Worm (Caenorhabditis elegans) whole organism, L1 larva: Measurements from ENCODE around the gene sru-39.

Experiments used
- C16A3.4 ChIP-seq: fragments of 150-350 bp; optimal IDR thresholded peaks from 2 replicates; lab custom pipeline; 2014; ENCODE audit warnings: missing biosample characterization, missing genetic modification characterization
- F16B12.6 ChIP-seq: fragments of 150-350 bp; optimal IDR thresholded peaks from 2 replicates; lab custom pipeline; 2014; ENCODE audit warnings: missing biosample characterization, missing genetic modification characterization
- Y116A8C.19 ChIP-seq: sonication (generic microtip); optimal IDR thresholded peaks from 2 replicates; lab custom pipeline; 2016; ENCODE audit warnings: missing compliant biosample characterization, missing genetic modification characterization, borderline replicate concordance
- aha-1 ChIP-seq: fragments of 150-350 bp; optimal IDR thresholded peaks from 2 replicates; lab custom pipeline; 2014; ENCODE audit warnings: missing biosample characterization, missing genetic modification characterization
- aly-2 ChIP-seq: fragments of 150-350 bp; optimal IDR thresholded peaks from 2 replicates; lab custom pipeline; 2014; ENCODE audit warnings: missing biosample characterization, missing genetic modification characterization
- blmp-1 ChIP-seq: fragments of 150-350 bp; optimal IDR thresholded peaks from 2 replicates; lab custom pipeline; 2014; ENCODE audit warnings: missing biosample characterization, missing genetic modification characterization
- ceh-63 ChIP-seq: fragments of 200-800 bp; sonication (Bioruptor generic); optimal IDR thresholded peaks from 2 replicates; lab custom pipeline; 2018; ENCODE audit warnings: mild to moderate bottlenecking, missing genetic modification characterization, missing compliant biosample characterization
- ceh-82 ChIP-seq, 3 experiments: fragments of 150-350 bp in 1 of 3; sonication (generic microtip) in 2 of 3; optimal IDR thresholded peaks; 2 replicates each; lab custom pipeline; 2014 to 2017; ENCODE audit warnings: missing biosample characterization in 3 of 3, missing genetic modification characterization in 3 of 3
- ceh-88 ChIP-seq: fragments of 200-800 bp; sonication (Bioruptor generic); IDR thresholded peaks from 2 replicates; pipeline ENCODE4 v1.3.6; 2022; ENCODE audit warnings: missing genetic modification characterization, missing compliant biosample characterization
- ces-1 ChIP-seq: fragments of 150-350 bp; optimal IDR thresholded peaks from 2 replicates; lab custom pipeline; 2014; ENCODE audit warnings: missing biosample characterization, missing genetic modification reagents, missing genetic modification characterization
- dpl-1 ChIP-seq, 3 experiments: fragments of 150-350 bp in 2 of 3; sonication (generic microtip) in 1 of 3; optimal IDR thresholded peaks; 2 replicates each; lab custom pipeline; 2014 to 2017; ENCODE audit warnings: missing biosample characterization in 3 of 3, missing genetic modification characterization in 3 of 3, missing genetic modification reagents in 3 of 3
- dsc-1 ChIP-seq: sonication (generic microtip); optimal IDR thresholded peaks from 2 replicates; lab custom pipeline; 2016; ENCODE audit warnings: mild to moderate bottlenecking, missing genetic modification characterization, missing compliant biosample characterization
- efl-1 ChIP-seq, 4 experiments: fragments of 150-350 bp; optimal IDR thresholded peaks in 3 of 4; peaks in 1 of 4; 1 replicate in 1 of 4; 2 replicates in 3 of 4; lab custom pipeline; 2014; ENCODE audit warnings: missing biosample characterization in 2 of 4, missing genetic modification characterization in 2 of 4, missing genetic modification reagents in 2 of 4
- efl-3 ChIP-seq: fragments of 200-800 bp; sonication (Bioruptor generic); optimal IDR thresholded peaks from 2 replicates; lab custom pipeline; 2018; ENCODE audit warnings: mild to moderate bottlenecking, missing genetic modification characterization, missing compliant biosample characterization
- egl-27 ChIP-seq, 2 experiments: fragments of 150-350 bp in 1 of 2; sonication (generic microtip); optimal IDR thresholded peaks; 3 replicates each; lab custom pipeline; 2017 to 2018; ENCODE audit warnings: missing biosample characterization in 2 of 2, missing genetic modification characterization in 2 of 2, missing genetic modification reagents in 2 of 2
- fkh-10 ChIP-seq: sonication (generic microtip); optimal IDR thresholded peaks from 2 replicates; lab custom pipeline; 2017; ENCODE audit warnings: missing biosample characterization, missing genetic modification reagents, missing genetic modification characterization
- fkh-8 ChIP-seq: sonication (generic microtip); optimal IDR thresholded peaks from 2 replicates; lab custom pipeline; 2016; ENCODE audit warnings: mild to moderate bottlenecking, missing genetic modification characterization, missing compliant biosample characterization
- fos-1 ChIP-seq: fragments of 150-350 bp; optimal IDR thresholded peaks from 2 replicates; lab custom pipeline; 2014; ENCODE audit warnings: missing biosample characterization, missing genetic modification characterization
- grh-1 ChIP-seq: fragments of 200-800 bp; sonication (Bioruptor generic); IDR thresholded peaks from 2 replicates; pipeline ENCODE4 v1.3.6; 2022; ENCODE audit warnings: missing genetic modification reagents, missing genetic modification characterization, missing compliant biosample characterization
- hpl-2 ChIP-seq: fragments of 150-350 bp; optimal IDR thresholded peaks from 2 replicates; lab custom pipeline; 2014; ENCODE audit warnings: missing biosample characterization, missing genetic modification reagents, missing genetic modification characterization
- irx-1 ChIP-seq: sonication (generic microtip); optimal IDR thresholded peaks from 2 replicates; lab custom pipeline; 2016; ENCODE audit warnings: missing genetic modification characterization, missing compliant biosample characterization
- lin-14 ChIP-seq: fragments of 200-800 bp; sonication (Bioruptor generic); optimal IDR thresholded peaks from 2 replicates; lab custom pipeline; 2018; ENCODE audit warnings: mild to moderate bottlenecking, missing genetic modification characterization, moderate library complexity, missing compliant biosample characterization
- lin-35 ChIP-seq, 2 experiments: fragments of 150-350 bp; optimal IDR thresholded peaks; 2 replicates each; lab custom pipeline; 2014; ENCODE audit warnings: missing biosample characterization in 2 of 2, missing genetic modification characterization in 2 of 2, missing genetic modification reagents in 2 of 2
- lin-39 ChIP-seq: fragments of 150-350 bp; optimal IDR thresholded peaks from 2 replicates; lab custom pipeline; 2014; ENCODE audit warnings: missing biosample characterization, missing genetic modification reagents, missing genetic modification characterization
- mab-9 ChIP-seq: fragments of 200-800 bp; sonication (Bioruptor generic); IDR thresholded peaks from 2 replicates; pipeline ENCODE4 v1.3.6; 2022; ENCODE audit warnings: missing genetic modification reagents, missing genetic modification characterization, missing compliant biosample characterization
- mdl-1 ChIP-seq, 2 experiments: fragments of 150-350 bp; optimal IDR thresholded peaks; 2 replicates each; lab custom pipeline; 2014 to 2017; ENCODE audit warnings: missing biosample characterization in 2 of 2, missing genetic modification characterization in 2 of 2, inconsistent platforms in 1 of 2
- mef-2 ChIP-seq: fragments of 150-350 bp; optimal IDR thresholded peaks from 2 replicates; lab custom pipeline; 2014; ENCODE audit warnings: missing biosample characterization, missing genetic modification characterization
- mep-1 ChIP-seq: fragments of 150-350 bp; optimal IDR thresholded peaks from 2 replicates; lab custom pipeline; 2014; ENCODE audit warnings: missing biosample characterization, missing genetic modification characterization
- nhr-11 ChIP-seq: fragments of 150-350 bp; optimal IDR thresholded peaks from 2 replicates; lab custom pipeline; 2014; ENCODE audit warnings: missing biosample characterization, missing genetic modification characterization
- nhr-19 ChIP-seq: fragments of 200-800 bp; sonication (Bioruptor generic); conservative IDR thresholded peaks from 2 replicates; pipeline ENCODE4 v1.3.6; 2022; ENCODE audit warnings: missing genetic modification characterization, missing compliant biosample characterization
- nhr-28 ChIP-seq: fragments of 150-350 bp; optimal IDR thresholded peaks from 2 replicates; lab custom pipeline; 2014; ENCODE audit warnings: missing biosample characterization, missing genetic modification characterization
- nhr-47 ChIP-seq: sonication (generic microtip); optimal IDR thresholded peaks from 2 replicates; lab custom pipeline; 2016; ENCODE audit warnings: mild to moderate bottlenecking, missing genetic modification characterization, moderate library complexity, missing compliant biosample characterization
- nhr-71 ChIP-seq: sonication (generic microtip); optimal IDR thresholded peaks from 2 replicates; lab custom pipeline; 2016; ENCODE audit warnings: mild to moderate bottlenecking, missing genetic modification characterization, moderate library complexity, missing compliant biosample characterization
- pax-3 ChIP-seq: fragments of 200-800 bp; sonication (Bioruptor generic); optimal IDR thresholded peaks from 2 replicates; lab custom pipeline; 2018; ENCODE audit warnings: mild to moderate bottlenecking, missing genetic modification characterization, moderate library complexity, missing compliant biosample characterization
- rnt-1 ChIP-seq: sonication (generic microtip); optimal IDR thresholded peaks from 2 replicates; lab custom pipeline; 2016; ENCODE audit warnings: mild to moderate bottlenecking, missing genetic modification characterization, moderate library complexity, missing compliant biosample characterization
- skn-1 ChIP-seq: fragments of 150-350 bp; optimal IDR thresholded peaks from 2 replicates; lab custom pipeline; 2014; ENCODE audit warnings: missing biosample characterization, missing genetic modification characterization
- snu-23 ChIP-seq: sonication (generic microtip); optimal IDR thresholded peaks from 2 replicates; lab custom pipeline; 2016; ENCODE audit warnings: missing genetic modification characterization, missing compliant biosample characterization
- sox-4 ChIP-seq: sonication (generic microtip); optimal IDR thresholded peaks from 2 replicates; lab custom pipeline; 2016; ENCODE audit warnings: missing genetic modification characterization, missing compliant biosample characterization
- sup-37 ChIP-seq: fragments of 200-800 bp; sonication (Bioruptor generic); optimal IDR thresholded peaks from 2 replicates; lab custom pipeline; 2018; ENCODE audit warnings: mild to moderate bottlenecking, missing genetic modification characterization, missing compliant biosample characterization
- swsn-7 ChIP-seq: sonication (generic microtip); optimal IDR thresholded peaks from 2 replicates; lab custom pipeline; 2016; ENCODE audit warnings: missing genetic modification characterization, missing compliant biosample characterization
- tbx-2 ChIP-seq: sonication (generic microtip); optimal IDR thresholded peaks from 2 replicates; lab custom pipeline; 2016; ENCODE audit warnings: missing genetic modification characterization, missing compliant biosample characterization
- unc-130 ChIP-seq: fragments of 150-350 bp; optimal IDR thresholded peaks from 2 replicates; lab custom pipeline; 2017; ENCODE audit warnings: missing biosample characterization, missing genetic modification characterization, inconsistent platforms
- unc-30 ChIP-seq: sonication (generic microtip); optimal IDR thresholded peaks from 2 replicates; lab custom pipeline; 2017; ENCODE audit warnings: missing biosample characterization, missing genetic modification characterization
- unc-62 ChIP-seq: fragments of 150-350 bp; optimal IDR thresholded peaks from 2 replicates; lab custom pipeline; 2014; ENCODE audit warnings: missing biosample characterization, missing genetic modification reagents, missing genetic modification characterization
- unc-86 ChIP-seq: sonication (generic microtip); optimal IDR thresholded peaks from 2 replicates; lab custom pipeline; 2016; ENCODE audit warnings: missing genetic modification characterization, missing compliant biosample characterization
- unc-98 ChIP-seq: fragments of 200-800 bp; sonication (Bioruptor generic); IDR thresholded peaks from 2 replicates; pipeline ENCODE4 v1.3.6; 2022; ENCODE audit warnings: missing genetic modification characterization, missing compliant biosample characterization
- zag-1 ChIP-seq: fragments of 150-350 bp; optimal IDR thresholded peaks from 2 replicates; lab custom pipeline; 2014; ENCODE audit warnings: missing biosample characterization, missing genetic modification characterization
- zip-4 ChIP-seq: fragments of 200-800 bp; sonication (Bioruptor generic); optimal IDR thresholded peaks from 2 replicates; lab custom pipeline; 2018; ENCODE audit warnings: mild to moderate bottlenecking, missing genetic modification characterization, moderate library complexity, missing compliant biosample characterization
- ztf-11 ChIP-seq, 2 experiments: sonication (generic microtip); optimal IDR thresholded peaks; 2 replicates each; lab custom pipeline; 2016 to 2017; ENCODE audit warnings: missing genetic modification characterization in 2 of 2, missing biosample characterization in 1 of 2, missing compliant biosample characterization in 1 of 2

sru-39 gene

ce11 chrV:9786721-9787131, 16.6 kb upstream of the sru-39 start, which contains the start of gene F46B6.6 (continued):
- TF ChIP-seq ztf-11 (tag; optimal IDR thresholded peaks at IDR 0.05; lab: Kevin White, UChicago) = peak in 1 of 2 experiments; percentile 5

ce11 chrV:9789657-9790261, 13.5 kb upstream of the sru-39 start, which contains the start of gene ztf-7:
TSS of gene ztf-7 (minus strand) at chrV:9789707.
- TF ChIP-seq sup-37 (peak; percentile 98), mdl-1 (tag; optimal IDR thresholded peaks at IDR 0.05; lab: Kevin White, UChicago) (peak; percentile 59 to 100), lin-39 (tag; lab: Kevin White, UChicago) (peak; percentile 96), irx-1 (tag; lab: Kevin White, UChicago) (peak; percentile 97), aha-1 (tag; lab: Kevin White, UChicago) (peak; percentile 83), dsc-1 (tag; lab: Kevin White, UChicago) (peak; percentile 95), nhr-11 (tag; lab: Kevin White, UChicago) (peak; percentile 93), sox-4 (tag; lab: Kevin White, UChicago) (peak; percentile 86), efl-3 (GFP tag; lab: Kevin White, UChicago) (peak; percentile 66), unc-86 (tag; lab: Kevin White, UChicago) (peak; percentile 97), dpl-1 (GFP tag; optimal IDR thresholded peaks at IDR 0.05; lab: Kevin White, UChicago) (peak; percentile 85 to 89 (median 87)), efl-1 (optimal IDR thresholded peaks at IDR 0.05; lab: Kevin White, UChicago) (peak; percentile 91 to 93), efl-1 (GFP tag; optimal IDR thresholded peaks at IDR 0.05 in 1 of 2; lab: Kevin White, UChicago) (peak; percentile 83 to 99), fkh-10 (GFP tag; lab: Kevin White, UChicago) (peak; percentile 71), aly-2 (tag; lab: Kevin White, UChicago) (peak; percentile 62), ceh-63 (GFP tag; lab: Kevin White, UChicago) (no peak), mab-9 (GFP tag; lab: Robert Waterston, UW) (peak; percentile 92), lin-35 (GFP tag; optimal IDR thresholded peaks at IDR 0.05; lab: Kevin White, UChicago) (peak; percentile 90 to 94), unc-62 (GFP tag; lab: Kevin White, UChicago) (no peak), rnt-1 (tag; lab: Kevin White, UChicago) (peak; percentile 97), ceh-82 (tag; optimal IDR thresholded peaks at IDR 0.05; lab: Kevin White, UChicago) (peak; percentile 85 to 94 (median 85)), fkh-8 (tag; lab: Kevin White, UChicago) (peak; percentile 99), snu-23 (GFP tag; lab: Kevin White, UChicago) (peak; percentile 99), skn-1 (tag; lab: Kevin White, UChicago) (peak; percentile 90), zag-1 (tag; lab: Kevin White, UChicago) (no peak), nhr-47 (tag; lab: Kevin White, UChicago) (peak; percentile 99), ceh-88 (peak; percentile 94), nhr-19 (GFP tag; lab: Robert Waterston, UW) (peak; percentile 99), nhr-28 (tag; lab: Kevin White, UChicago) (no peak), pax-3 (peak; percentile 96), lin-14 (GFP tag; lab: Kevin White, UChicago) (peak; percentile 100), fos-1 (peak; percentile 82), tbx-2 (tag; lab: Kevin White, UChicago) (peak; percentile 99), unc-130 (peak; percentile 99), mep-1 (tag; lab: Kevin White, UChicago) (peak; percentile 99), swsn-7 (tag; lab: Kevin White, UChicago) (peak; percentile 98), F16B12.6 (peak; percentile 69), blmp-1 (tag; lab: Kevin White, UChicago) (peak; percentile 88), mef-2 (tag; lab: Kevin White, UChicago) (peak; percentile 90), unc-30 (tag; lab: Kevin White, UChicago) (no peak), ztf-11 (tag; optimal IDR thresholded peaks at IDR 0.05; lab: Kevin White, UChicago) (peak in 1 of 2 experiments; percentile 87), Y116A8C.19 (tag; lab: Kevin White, UChicago) (no peak), hpl-2 (GFP tag; lab: Kevin White, UChicago) (peak; percentile 86), ces-1 (GFP tag; lab: Kevin White, UChicago) (no peak), unc-98 (GFP tag; lab: Robert Waterston, UW) (peak; percentile 87), nhr-71 (peak; percentile 100), egl-27 (tag; optimal IDR thresholded peaks at IDR 0.05; lab: Kevin White, UChicago) (no peak), C16A3.4 (peak; percentile 97), zip-4 (peak; percentile 82), grh-1 (GFP tag; lab: Robert Waterston, UW) (peak; percentile 96)
